Worm (Caenorhabditis elegans) whole organism, L1 larva: ENCODE measurements around the gene Y6G8.2.

ENCODE experiments used
- C34B4.2 ChIP-seq: sonication (generic microtip); optimal IDR thresholded peaks from 2 replicates; lab custom pipeline; 2017; ENCODE audit warnings: mild to moderate bottlenecking, missing genetic modification characterization, missing compliant biosample characterization
- Y116A8C.19 ChIP-seq: sonication (generic microtip); optimal IDR thresholded peaks from 2 replicates; lab custom pipeline; 2016; ENCODE audit warnings: missing compliant biosample characterization, missing genetic modification characterization, borderline replicate concordance
- aha-1 ChIP-seq: fragments of 150-350 bp; optimal IDR thresholded peaks from 2 replicates; lab custom pipeline; 2014; ENCODE audit warnings: missing biosample characterization, missing genetic modification characterization
- alr-1 ChIP-seq: fragments of 200-800 bp; sonication (Bioruptor generic); optimal IDR thresholded peaks from 2 replicates; lab custom pipeline; 2018; ENCODE audit warnings: borderline replicate concordance, mild to moderate bottlenecking, missing genetic modification characterization, missing compliant biosample characterization
- aly-2 ChIP-seq: fragments of 150-350 bp; optimal IDR thresholded peaks from 2 replicates; lab custom pipeline; 2014; ENCODE audit warnings: missing biosample characterization, missing genetic modification characterization
- ceh-8 ChIP-seq: fragments of 200-800 bp; sonication (Bioruptor generic); optimal IDR thresholded peaks from 2 replicates; lab custom pipeline; 2018; ENCODE audit warnings: mild to moderate bottlenecking, missing genetic modification characterization, moderate library complexity, missing compliant biosample characterization
- dpl-1 ChIP-seq, 3 experiments: fragments of 150-350 bp in 2 of 3; sonication (generic microtip) in 1 of 3; optimal IDR thresholded peaks; 2 replicates each; lab custom pipeline; 2014 to 2017; ENCODE audit warnings: missing biosample characterization in 3 of 3, missing genetic modification characterization in 3 of 3, missing genetic modification reagents in 3 of 3
- efl-1 ChIP-seq, 4 experiments: fragments of 150-350 bp; optimal IDR thresholded peaks in 3 of 4; peaks in 1 of 4; 1 replicate in 1 of 4; 2 replicates in 3 of 4; lab custom pipeline; 2014; ENCODE audit warnings: missing biosample characterization in 2 of 4, missing genetic modification characterization in 2 of 4, missing genetic modification reagents in 2 of 4
- efl-3 ChIP-seq: fragments of 200-800 bp; sonication (Bioruptor generic); optimal IDR thresholded peaks from 2 replicates; lab custom pipeline; 2018; ENCODE audit warnings: mild to moderate bottlenecking, missing genetic modification characterization, missing compliant biosample characterization
- elt-2 ChIP-seq: sonication (generic microtip); optimal IDR thresholded peaks from 2 replicates; lab custom pipeline; 2016; ENCODE audit warnings: missing genetic modification characterization, mild to moderate bottlenecking, inconsistent platforms, missing compliant biosample characterization, missing genetic modification reagents
- fkh-10 ChIP-seq: sonication (generic microtip); optimal IDR thresholded peaks from 2 replicates; lab custom pipeline; 2017; ENCODE audit warnings: missing biosample characterization, missing genetic modification reagents, missing genetic modification characterization
- fkh-4 ChIP-seq: sonication (generic microtip); optimal IDR thresholded peaks from 2 replicates; lab custom pipeline; 2016; ENCODE audit warnings: missing compliant biosample characterization, missing genetic modification characterization, borderline replicate concordance
- grh-1 ChIP-seq: fragments of 200-800 bp; sonication (Bioruptor generic); IDR thresholded peaks from 2 replicates; pipeline ENCODE4 v1.3.6; 2022; ENCODE audit warnings: missing genetic modification reagents, missing genetic modification characterization, missing compliant biosample characterization
- hlh-17 ChIP-seq: fragments of 200-800 bp; sonication (Bioruptor generic); optimal IDR thresholded peaks from 2 replicates; lab custom pipeline; 2018; ENCODE audit warnings: missing genetic modification characterization, mild to moderate bottlenecking, missing compliant biosample characterization, moderate library complexity, borderline replicate concordance
- irx-1 ChIP-seq: sonication (generic microtip); optimal IDR thresholded peaks from 2 replicates; lab custom pipeline; 2016; ENCODE audit warnings: missing genetic modification characterization, missing compliant biosample characterization
- lin-13 ChIP-seq: fragments of 150-350 bp; optimal IDR thresholded peaks from 2 replicates; lab custom pipeline; 2014; ENCODE audit warnings: missing biosample characterization, missing genetic modification reagents, missing genetic modification characterization
- lin-14 ChIP-seq: fragments of 200-800 bp; sonication (Bioruptor generic); optimal IDR thresholded peaks from 2 replicates; lab custom pipeline; 2018; ENCODE audit warnings: mild to moderate bottlenecking, missing genetic modification characterization, moderate library complexity, missing compliant biosample characterization
- lin-15B ChIP-seq: fragments of 150-350 bp; sonication (generic microtip); optimal IDR thresholded peaks from 3 replicates; lab custom pipeline; 2014; ENCODE audit warnings: missing biosample characterization, missing genetic modification characterization
- lin-35 ChIP-seq, 2 experiments: fragments of 150-350 bp; optimal IDR thresholded peaks; 2 replicates each; lab custom pipeline; 2014; ENCODE audit warnings: missing biosample characterization in 2 of 2, missing genetic modification characterization in 2 of 2, missing genetic modification reagents in 2 of 2
- mef-2 ChIP-seq: fragments of 150-350 bp; optimal IDR thresholded peaks from 2 replicates; lab custom pipeline; 2014; ENCODE audit warnings: missing biosample characterization, missing genetic modification characterization
- nhr-28 ChIP-seq: fragments of 150-350 bp; optimal IDR thresholded peaks from 2 replicates; lab custom pipeline; 2014; ENCODE audit warnings: missing biosample characterization, missing genetic modification characterization
- nhr-77 ChIP-seq: fragments of 150-350 bp; optimal IDR thresholded peaks from 2 replicates; lab custom pipeline; 2014; ENCODE audit warnings: missing biosample characterization, missing genetic modification characterization
- nhr-84 ChIP-seq: sonication (generic microtip); optimal IDR thresholded peaks from 2 replicates; lab custom pipeline; 2017; ENCODE audit warnings: missing biosample characterization, missing genetic modification characterization
- nhr-85 ChIP-seq: sonication (generic microtip); peaks from one replicate; lab custom pipeline; 2016; ENCODE audit warnings: missing genetic modification characterization, inconsistent platforms, missing compliant biosample characterization
- nhr-90 ChIP-seq: sonication (generic microtip); optimal IDR thresholded peaks from 2 replicates; lab custom pipeline; 2016; ENCODE audit warnings: mild to moderate bottlenecking, missing genetic modification characterization, missing compliant biosample characterization; ENCODE audit not compliant: poor library complexity
- pax-3 ChIP-seq: fragments of 200-800 bp; sonication (Bioruptor generic); optimal IDR thresholded peaks from 2 replicates; lab custom pipeline; 2018; ENCODE audit warnings: mild to moderate bottlenecking, missing genetic modification characterization, moderate library complexity, missing compliant biosample characterization
- rnt-1 ChIP-seq: sonication (generic microtip); optimal IDR thresholded peaks from 2 replicates; lab custom pipeline; 2016; ENCODE audit warnings: mild to moderate bottlenecking, missing genetic modification characterization, moderate library complexity, missing compliant biosample characterization
- skn-1 ChIP-seq: fragments of 150-350 bp; optimal IDR thresholded peaks from 2 replicates; lab custom pipeline; 2014; ENCODE audit warnings: missing biosample characterization, missing genetic modification characterization
- sup-37 ChIP-seq: fragments of 200-800 bp; sonication (Bioruptor generic); optimal IDR thresholded peaks from 2 replicates; lab custom pipeline; 2018; ENCODE audit warnings: mild to moderate bottlenecking, missing genetic modification characterization, missing compliant biosample characterization
- unc-98 ChIP-seq: fragments of 200-800 bp; sonication (Bioruptor generic); IDR thresholded peaks from 2 replicates; pipeline ENCODE4 v1.3.6; 2022; ENCODE audit warnings: missing genetic modification characterization, missing compliant biosample characterization
- zip-4 ChIP-seq: fragments of 200-800 bp; sonication (Bioruptor generic); optimal IDR thresholded peaks from 2 replicates; lab custom pipeline; 2018; ENCODE audit warnings: mild to moderate bottlenecking, missing genetic modification characterization, moderate library complexity, missing compliant biosample characterization
- ztf-11 ChIP-seq, 2 experiments: sonication (generic microtip); optimal IDR thresholded peaks; 2 replicates each; lab custom pipeline; 2016 to 2017; ENCODE audit warnings: missing genetic modification characterization in 2 of 2, missing biosample characterization in 1 of 2, missing compliant biosample characterization in 1 of 2

Gene Y6G8.2

ce11 chrV:17551396-17551795 lies 47.4 kb downstream of the Y6G8.2 start:
- no peak for TF ChIP-seq irx-1 (tag; lab: Kevin White, UChicago)
- TF ChIP-seq sup-37 (GFP tag; lab: Kevin White, UChicago) = no peak
- TF ChIP-seq Y116A8C.19 = no peak
- no peak for TF ChIP-seq nhr-90 (tag; lab: Kevin White, UChicago)
- no peak for TF ChIP-seq alr-1
- no peak for TF ChIP-seq nhr-28
- no peak for TF ChIP-seq C34B4.2 (tag; lab: Kevin White, UChicago)
- TF ChIP-seq zip-4 (GFP tag; lab: Kevin White, UChicago) = no peak
- TF ChIP-seq nhr-84 = no peak
- TF ChIP-seq pax-3 (tag; lab: Kevin White, UChicago) = no peak
- TF ChIP-seq ceh-8 (GFP tag; lab: Kevin White, UChicago) = no peak
- TF ChIP-seq mef-2 (tag; lab: Kevin White, UChicago) = no peak
- no peak for TF ChIP-seq nhr-77 (tag; lab: Kevin White, UChicago)
- no peak for TF ChIP-seq fkh-10 (GFP tag; lab: Kevin White, UChicago)
- TF ChIP-seq efl-3 (GFP tag; lab: Kevin White, UChicago) = no peak
- TF ChIP-seq fkh-4 = no peak
- no peak for TF ChIP-seq dpl-1 (GFP tag; optimal IDR thresholded peaks at IDR 0.05; lab: Kevin White, UChicago)
- TF ChIP-seq aly-2 (tag; lab: Kevin White, UChicago) = no peak
- TF ChIP-seq lin-15B (tag; lab: Kevin White, UChicago) = no peak
- TF ChIP-seq lin-14 (GFP tag; lab: Kevin White, UChicago) = no peak

ce11 chrV:17549362-17549761 lies 49.4 kb downstream of the Y6G8.2 start, which contains the start of gene fbxa-176:
TSS of gene fbxa-176 (plus strand) at chrV:17549675.
- TF ChIP-seq efl-1 (optimal IDR thresholded peaks at IDR 0.05; lab: Kevin White, UChicago) (no peak), efl-1 (GFP tag; optimal IDR thresholded peaks at IDR 0.05 in 1 of 2; lab: Kevin White, UChicago) (peak in 1 of 2 experiments; percentile 66), lin-35 (GFP tag; optimal IDR thresholded peaks at IDR 0.05; lab: Kevin White, UChicago) (peak in 1 of 2 experiments; percentile 10), alr-1 (no peak), nhr-84 (no peak), unc-98 (GFP tag; lab: Robert Waterston, UW) (no peak), grh-1 (GFP tag; lab: Robert Waterston, UW) (no peak), fkh-10 (GFP tag; lab: Kevin White, UChicago) (no peak), lin-13 (GFP tag; lab: Kevin White, UChicago) (no peak)
- TF ChIP-seq, all 84 proteins: peak for 2

- TF ChIP-seq nhr-85 (tag; lab: Kevin White, UChicago) (no peak), ztf-11 (tag; optimal IDR thresholded peaks at IDR 0.05; lab: Kevin White, UChicago) (no peak), pax-3 (tag; lab: Kevin White, UChicago) (no peak), aha-1 (no peak)
Measured at ce11 chrV:17548635-17549034, 50.1 kb downstream of the Y6G8.2 start.

ce11 chrV:17546931-17547330 lies 51.8 kb downstream of the Y6G8.2 start:
- no peak for TF ChIP-seq rnt-1 (tag; lab: Kevin White, UChicago)
- no peak for TF ChIP-seq hlh-17 (GFP tag; lab: Kevin White, UChicago)
- TF ChIP-seq elt-2 (tag; lab: Kevin White, UChicago) = peak; percentile 36
- TF ChIP-seq skn-1 = no peak
